Worm (Caenorhabditis elegans): ENCODE data around the gene E02A10.3.

Gene E02A10.3

DNA sequence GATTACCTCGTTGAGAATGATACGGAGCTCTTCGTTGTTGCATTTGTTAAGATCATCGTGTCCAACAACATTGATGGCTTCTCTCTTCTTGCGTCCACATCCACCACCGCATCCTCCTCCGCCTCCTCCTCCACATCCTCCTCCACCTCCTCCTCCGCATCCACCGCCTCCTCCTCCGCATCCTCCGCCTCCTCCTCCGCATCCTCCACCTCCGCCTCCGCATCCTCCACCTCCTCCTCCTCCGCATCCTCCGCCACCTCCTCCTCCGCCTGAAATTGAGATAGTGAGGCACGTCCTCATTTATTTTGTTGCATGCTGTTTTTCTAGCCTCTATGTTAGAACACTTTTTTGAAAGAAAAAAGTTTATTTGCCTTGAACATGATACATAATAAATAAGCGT is 3.6 kb upstream of the E02A10.3 start:
- TF ChIP-seq mbf-1 (tag; optimal IDR thresholded peaks at IDR 0.05) (no peak), gmeb-1 (tag; optimal IDR thresholded peaks at IDR 0.05) (no peak), unc-39 (tag; optimal IDR thresholded peaks at IDR 0.05) (no peak), zag-1 (tag; optimal IDR thresholded peaks at IDR 0.05) (no peak), aly-2 (tag; optimal IDR thresholded peaks at IDR 0.05) (no peak), skn-1 (tag; optimal IDR thresholded peaks at IDR 0.05) (no peak), nhr-25 (tag; optimal IDR thresholded peaks at IDR 0.05) (no peak), sem-4 (tag; optimal IDR thresholded peaks at IDR 0.05) (no peak)

DNA sequence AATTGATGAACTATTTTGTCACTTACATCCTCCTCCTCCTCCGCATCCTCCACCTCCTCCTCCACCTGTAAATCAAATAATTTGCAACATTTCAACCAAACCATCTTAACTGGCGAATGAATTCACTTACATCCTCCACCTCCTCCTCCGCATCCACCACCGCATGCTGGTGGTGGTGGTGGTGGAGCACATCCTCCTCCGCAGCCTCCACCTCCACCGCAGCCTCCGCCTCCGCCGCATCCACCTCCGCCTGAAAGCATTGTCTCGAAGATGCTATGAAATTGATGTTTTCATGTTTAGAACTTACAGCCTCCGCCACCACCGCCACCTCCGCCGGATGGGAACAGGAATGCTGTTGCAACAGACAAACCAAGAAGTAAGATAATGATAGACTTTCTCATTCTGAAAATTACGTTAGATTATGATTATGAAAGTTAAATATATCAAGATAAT is 2.9 kb upstream of the E02A10.3 start, which contains the start of gene grl-23:
Gene grl-23 (minus strand): TSS at position 403 of the 453 bp plus-strand sequence.
- TF ChIP-seq snpc-4 (tag; optimal IDR thresholded peaks at IDR 0.05) (no peak), nhr-6 (tag; optimal IDR thresholded peaks at IDR 0.05) (no peak), gmeb-1 (tag; optimal IDR thresholded peaks at IDR 0.05) (no peak), sem-4 (tag; optimal IDR thresholded peaks at IDR 0.05) (no peak), F13H6.1 (tag; optimal IDR thresholded peaks at IDR 0.05) (no peak), lin-11 (tag; optimal IDR thresholded peaks at IDR 0.05) (no peak), unc-62 (GFP tag; optimal IDR thresholded peaks at IDR 0.05) (no peak), lin-39 (tag; optimal IDR thresholded peaks at IDR 0.05) (no peak), R02D3.7 (tag; optimal IDR thresholded peaks at IDR 0.05) (no peak), lin-13 (GFP tag; optimal IDR thresholded peaks at IDR 0.05) (no peak), dmd-4 (tag; optimal IDR thresholded peaks at IDR 0.05) (no peak), nhr-11 (tag; optimal IDR thresholded peaks at IDR 0.05) (no peak), peb-1 (tag; optimal IDR thresholded peaks at IDR 0.05) (no peak), alr-1 (tag; optimal IDR thresholded peaks at IDR 0.05) (no peak)

DNA sequence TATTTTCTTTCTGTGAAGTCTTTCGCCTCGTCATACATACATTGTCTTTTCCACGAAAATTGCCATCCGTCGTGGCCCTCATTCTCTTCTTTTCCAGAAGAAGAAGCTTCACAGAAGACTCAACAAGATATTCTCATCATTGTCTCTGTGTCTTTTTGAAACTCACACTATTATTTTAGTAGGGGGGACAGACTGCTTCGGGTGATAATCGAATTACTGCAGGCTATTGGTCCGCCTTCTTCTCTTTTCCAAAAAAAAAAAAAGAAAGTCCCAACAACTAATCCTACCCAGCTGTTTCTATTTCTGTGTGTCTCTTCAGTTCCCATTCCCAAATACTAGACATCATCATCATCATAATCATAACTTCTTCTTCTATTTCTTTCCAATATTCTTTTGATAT is 4.0 kb downstream of the E02A10.3 start:
- TF ChIP-seq ceh-16 (tag; optimal IDR thresholded peaks at IDR 0.05), result no peak
- peak; percentile 58 for TF ChIP-seq unc-55 (GFP tag; optimal IDR thresholded peaks at IDR 0.05)

DNA sequence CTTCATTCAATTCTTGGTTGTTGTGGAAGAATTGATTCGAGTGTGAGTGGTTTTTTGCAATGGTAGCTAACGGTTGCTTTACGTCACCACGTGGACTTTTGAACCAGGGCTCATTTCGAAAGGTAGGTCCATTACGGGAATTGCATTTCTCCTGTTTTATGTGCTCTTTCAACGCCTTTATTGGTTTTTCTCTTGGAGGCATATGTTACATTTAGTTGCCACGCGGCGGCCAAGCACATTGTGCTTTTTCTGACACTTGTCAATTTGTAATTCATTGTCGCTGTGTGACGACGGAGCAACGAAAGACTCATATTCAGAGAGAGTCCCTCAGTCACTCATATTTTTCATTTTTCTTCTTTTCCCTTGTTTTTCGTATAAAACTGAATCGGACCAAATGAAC is 5.4 kb downstream of the E02A10.3 start:
- TF ChIP-seq peb-1 (tag; optimal IDR thresholded peaks at IDR 0.05), result no peak
- peak; percentile 14 for TF ChIP-seq crh-2 (tag; optimal IDR thresholded peaks at IDR 0.05)
- TF ChIP-seq lin-11 (tag; optimal IDR thresholded peaks at IDR 0.05), result peak; percentile 10
- no peak for TF ChIP-seq nhr-25 (tag; optimal IDR thresholded peaks at IDR 0.05)

DNA sequence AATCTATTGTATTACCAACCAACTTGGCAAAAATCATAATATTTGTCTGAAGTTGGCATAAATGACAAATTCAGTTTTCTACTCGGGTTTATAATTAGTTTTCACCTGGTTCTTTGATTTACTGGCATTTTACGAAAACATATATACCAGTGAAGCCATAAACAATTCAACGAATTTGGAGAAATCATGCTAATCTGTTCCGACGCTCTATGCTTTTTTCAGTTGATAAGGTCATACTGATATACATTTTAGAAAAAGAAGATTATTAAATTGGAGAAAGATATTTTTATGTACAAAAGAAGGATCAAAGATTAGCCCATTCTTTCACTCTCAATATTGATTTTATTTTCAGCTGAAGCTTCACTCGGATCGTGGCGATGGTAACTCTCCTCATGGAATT is 7.4 kb downstream of the E02A10.3 start:
- TF ChIP-seq nhr-25 (tag; optimal IDR thresholded peaks at IDR 0.05), result no peak
- no peak for TF ChIP-seq alr-1 (tag; optimal IDR thresholded peaks at IDR 0.05)

ce11 chrV:12588030-12588429 is 8.6 kb downstream of the E02A10.3 start, which contains the start of gene C14C10.1:
Gene C14C10.1 (plus strand): TSS chrV:12588330.
- TF ChIP-seq lin-13 (GFP tag; optimal IDR thresholded peaks at IDR 0.05) (no peak), alr-1 (tag; optimal IDR thresholded peaks at IDR 0.05) (no peak), blmp-1 (tag; optimal IDR thresholded peaks at IDR 0.05; ENCODE audit: insufficient read depth) (no peak), fos-1 (tag; optimal IDR thresholded peaks at IDR 0.05) (no peak), ZK546.5 (tag; optimal IDR thresholded peaks at IDR 0.05) (no peak), aly-2 (tag; optimal IDR thresholded peaks at IDR 0.05) (no peak), ztf-1 (GFP tag; conservative IDR thresholded peaks at IDR 0.05) (no peak), nhr-25 (tag; optimal IDR thresholded peaks at IDR 0.05) (no peak), ztf-11 (tag; optimal IDR thresholded peaks at IDR 0.05) (no peak), snpc-4 (tag; optimal IDR thresholded peaks at IDR 0.05) (no peak), elt-3 (tag; optimal IDR thresholded peaks at IDR 0.05) (no peak), nhr-129 (tag; optimal IDR thresholded peaks at IDR 0.05) (no peak), lin-11 (tag; optimal IDR thresholded peaks at IDR 0.05) (no peak), nhr-12 (tag; optimal IDR thresholded peaks at IDR 0.05) (no peak), crh-2 (tag; optimal IDR thresholded peaks at IDR 0.05) (no peak)

ce11 chrV:12590601-12591000 is 11.2 kb downstream of the E02A10.3 start, which contains the start of gene ttr-43:
Gene ttr-43 (minus strand): TSS chrV:12590701.
- TF ChIP-seq dmd-4 (tag; optimal IDR thresholded peaks at IDR 0.05), result no peak
- no peak for TF ChIP-seq gmeb-1 (tag; optimal IDR thresholded peaks at IDR 0.05)
- no peak for TF ChIP-seq ztf-1 (GFP tag; conservative IDR thresholded peaks at IDR 0.05)
- TF ChIP-seq ceh-82 (tag; optimal IDR thresholded peaks at IDR 0.05), result no peak
- no peak for TF ChIP-seq nhr-21 (tag; optimal IDR thresholded peaks at IDR 0.05)
- TF ChIP-seq elt-1 (tag; optimal IDR thresholded peaks at IDR 0.05), result no peak
- TF ChIP-seq nhr-11 (tag; optimal IDR thresholded peaks at IDR 0.05), result no peak
- TF ChIP-seq lin-13 (GFP tag; optimal IDR thresholded peaks at IDR 0.05), result no peak
- TF ChIP-seq unc-62 (GFP tag; optimal IDR thresholded peaks at IDR 0.05), result no peak
- TF ChIP-seq zag-1 (tag; optimal IDR thresholded peaks at IDR 0.05), result no peak
